Worm (Caenorhabditis elegans): ENCODE data around the gene ZK353.3.

ce11 chrIII:8426271-8426670, 30.5 kb downstream of the ZK353.3 start, which contains the start of gene cec-1:
- TF ChIP-seq ref-1 (GFP tag; conservative IDR thresholded peaks at IDR 0.05) (no peak), klf-2 (GFP tag; conservative IDR thresholded peaks at IDR 0.05) (no peak), cog-1 (tag; optimal IDR thresholded peaks at IDR 0.05) (no peak), med-1 (GFP tag; optimal IDR thresholded peaks at IDR 0.05; ENCODE audit: insufficient read depth) (no peak)

All from whole organism, midembryonic.